Fruit fly (Drosophila melanogaster): Measurements from ENCODE around the gene CG45263.

Gene CG45263

DNA sequence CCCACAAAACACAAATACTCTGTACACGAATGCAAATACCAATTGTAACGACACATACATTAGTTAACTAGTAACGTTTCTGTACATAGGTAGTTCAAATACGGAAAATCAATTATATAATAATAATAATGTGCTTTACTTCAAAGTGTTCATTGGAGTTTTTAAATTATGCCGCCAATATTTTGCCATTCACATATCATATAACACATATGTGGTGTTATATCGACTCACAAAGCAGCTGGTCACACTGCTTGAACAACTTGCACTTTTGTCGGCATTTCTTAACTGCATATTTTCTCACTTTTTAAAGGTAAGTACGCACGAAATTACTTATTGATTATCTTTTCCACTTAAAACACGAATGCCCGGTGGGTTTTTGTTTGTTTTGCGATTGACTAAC, 133.2 kb downstream of the CG45263 start, which contains the start of gene DppIII:
Gene DppIII (plus strand): TSS at position 227 of the 400 bp plus-strand sequence.
- peak; percentile 14; the same call in 1 of the 2 replicates for TF ChIP-seq Dref (GFP tag; IDR thresholded peaks at IDR 0.05)
- 0 out of 2 replicates have a peak, but pooled peaks have one; percentile 27 for TF ChIP-seq unc-4 (GFP tag; IDR thresholded peaks at IDR 0.05; ENCODE audit: partially characterized antibody)
- peak; percentile 78 for TF ChIP-seq Dp (GFP tag; optimal IDR thresholded peaks at IDR 0.05)
- 0 out of 4 replicates have a peak, but pooled peaks have one; percentile 44 for TF ChIP-seq chinmo (GFP tag; IDR thresholded peaks at IDR 0.05; ENCODE audit: partially characterized antibody)
- TF ChIP-seq CG16813 (GFP tag; IDR thresholded peaks at IDR 0.05; ENCODE audit: partially characterized antibody), result 0 out of 3 replicates have a peak, but pooled peaks have one; percentile 25
- TF ChIP-seq MBD-R2 (GFP tag; IDR thresholded peaks at IDR 0.05), result peak; percentile 55
- TF ChIP-seq BEAF-32 (GFP tag; optimal IDR thresholded peaks at IDR 0.05), result peak; percentile 39
- TF ChIP-seq Trl (optimal IDR thresholded peaks at IDR 0.05), result no peak
- TF ChIP-seq Trl (GFP tag; optimal IDR thresholded peaks at IDR 0.05), result no peak
- no peak for TF ChIP-seq CG6813 (GFP tag; optimal IDR thresholded peaks at IDR 0.05)
- no peak for TF ChIP-seq CG4328 (GFP tag; optimal IDR thresholded peaks at IDR 0.05)
- TF ChIP-seq Blimp-1 (GFP tag; optimal IDR thresholded peaks at IDR 0.05), result peak; percentile 78
- peak; percentile 55 for TF ChIP-seq pzg (GFP tag; optimal IDR thresholded peaks at IDR 0.05)
- TF ChIP-seq CG17385 (GFP tag; optimal IDR thresholded peaks at IDR 0.05), result peak; percentile 34
- peak in 1 of 2 experiments; percentile 84 for TF ChIP-seq Pdp1 (GFP tag; optimal IDR thresholded peaks at IDR 0.05)
- TF ChIP-seq MESR4 (GFP tag; optimal IDR thresholded peaks at IDR 0.05), result peak; percentile 41
- TF ChIP-seq repo (GFP tag; optimal IDR thresholded peaks at IDR 0.05), result no peak
- TF ChIP-seq CG1603 (tag; optimal IDR thresholded peaks at IDR 0.05), result peak; percentile 1
- no peak for TF ChIP-seq toy (GFP tag; IDR thresholded peaks at IDR 0.05)
- TF ChIP-seq E2f2 (GFP tag; IDR thresholded peaks at IDR 0.05), result peak; percentile 86
- no peak for TF ChIP-seq sob (GFP tag; IDR thresholded peaks at IDR 0.05)
- no peak for TF ChIP-seq CG7556 (GFP tag; optimal IDR thresholded peaks at IDR 0.05)
- no peak for TF ChIP-seq ham (GFP tag; IDR thresholded peaks at IDR 0.05)
- TF ChIP-seq CG9797 (GFP tag; optimal IDR thresholded peaks at IDR 0.05), result peak; percentile 7
- peak; percentile 35 for TF ChIP-seq stwl (tag; optimal IDR thresholded peaks at IDR 0.05)
- peak; percentile 16 for TF ChIP-seq phol (tag; optimal IDR thresholded peaks at IDR 0.05)
- TF ChIP-seq gfzf (GFP tag; optimal IDR thresholded peaks at IDR 0.05), result peak; percentile 65
- TF ChIP-seq Scr (GFP tag; IDR thresholded peaks at IDR 0.05; ENCODE audit: partially characterized antibody), result 0 out of 2 replicates have a peak, but pooled peaks have one; percentile 25
- TF ChIP-seq Opbp (GFP tag; IDR thresholded peaks at IDR 0.05; ENCODE audit: partially characterized antibody), result no peak

DNA sequence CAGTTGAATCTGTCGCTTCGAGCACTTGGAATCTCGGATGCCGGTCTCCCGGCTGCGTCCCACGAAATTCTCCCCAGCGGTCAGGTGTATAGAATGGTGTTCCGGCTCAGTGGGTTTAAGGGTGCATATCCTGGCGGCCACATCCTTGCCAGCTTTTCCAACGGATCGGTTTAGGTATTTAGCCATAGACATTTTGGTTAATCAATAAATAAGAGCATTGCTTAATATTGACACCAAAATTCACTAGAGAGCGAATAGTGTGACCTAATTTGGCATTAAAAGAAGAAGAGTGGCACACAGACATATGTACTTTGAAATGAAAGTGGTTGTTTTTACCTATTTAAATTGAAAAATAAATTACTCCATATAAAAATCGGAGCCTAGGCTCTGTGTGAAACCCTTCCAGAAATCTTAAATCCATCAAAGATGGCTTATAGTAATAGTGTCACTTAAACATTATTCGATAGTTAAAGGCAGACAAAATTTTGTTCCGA, 134.1 kb downstream of the CG45263 start, which contains the start of the genes PNKP and COX7AL:
Gene PNKP (minus strand): TSS at position 266 of the 494 bp plus-strand sequence.
Gene COX7AL (plus strand): TSS at position 419 of the 494 bp plus-strand sequence.
- TF ChIP-seq CG10147 (GFP tag; optimal IDR thresholded peaks at IDR 0.05) (no peak), kah (GFP tag; optimal IDR thresholded peaks at IDR 0.05) (peak; percentile 4), Oaz (GFP tag; IDR thresholded peaks at IDR 0.05) (no peak), CG2875 (GFP tag; optimal IDR thresholded peaks at IDR 0.05) (no peak), row (GFP tag; IDR thresholded peaks at IDR 0.05) (peak; percentile 42; the same call in 2 of the 3 replicates), CG17568 (GFP tag; optimal IDR thresholded peaks at IDR 0.05) (no peak), stwl (tag; optimal IDR thresholded peaks at IDR 0.05) (peak; percentile 14), CG17186 (GFP tag; optimal IDR thresholded peaks at IDR 0.05) (no peak), Mad (GFP tag; optimal IDR thresholded peaks at IDR 0.05) (no peak), CG16863 (GFP tag; optimal IDR thresholded peaks at IDR 0.05) (no peak), CG10654 (GFP tag; optimal IDR thresholded peaks at IDR 0.05) (no peak), Doc3 (GFP tag; IDR thresholded peaks at IDR 0.05; ENCODE audit: partially characterized antibody) (0 out of 3 replicates have a peak, but pooled peaks have one; percentile 18), cad (GFP tag; optimal IDR thresholded peaks at IDR 0.05) (no peak), MESR4 (GFP tag; optimal IDR thresholded peaks at IDR 0.05) (peak; percentile 44), MBD-R2 (GFP tag; IDR thresholded peaks at IDR 0.05) (peak; percentile 73), CrebB (tag; optimal IDR thresholded peaks at IDR 0.05) (no peak), gsb (GFP tag; IDR thresholded peaks at IDR 0.05) (no peak), NfI (GFP tag; optimal IDR thresholded peaks at IDR 0.05) (no peak), ham (GFP tag; IDR thresholded peaks at IDR 0.05) (no peak), CG1603 (tag; optimal IDR thresholded peaks at IDR 0.05) (peak; percentile 14), bigmax (GFP tag; optimal IDR thresholded peaks at IDR 0.05) (no peak), CG3163 (GFP tag; optimal IDR thresholded peaks at IDR 0.05) (no peak), phol (tag; optimal IDR thresholded peaks at IDR 0.05) (no peak), CG4617 (GFP tag; optimal IDR thresholded peaks at IDR 0.05; ENCODE audit: borderline replicate concordance) (peak; percentile 24), CG17328 (GFP tag; IDR thresholded peaks at IDR 0.05) (no peak)

Measured in whole organism, embryonic.